Worm (Caenorhabditis elegans): ENCODE measurements around the gene lin-45.

- TF ChIP-seq mep-1 (tag; optimal IDR thresholded peaks at IDR 0.05) (peak; percentile 25), ceh-43 (GFP tag; optimal IDR thresholded peaks at IDR 0.05) (no peak), zip-8 (tag; optimal IDR thresholded peaks at IDR 0.05) (no peak), lin-32 (GFP tag; optimal IDR thresholded peaks at IDR 0.05) (no peak), blmp-1 (tag; optimal IDR thresholded peaks at IDR 0.05) (no peak), unc-62 (GFP tag; optimal IDR thresholded peaks at IDR 0.05) (no peak), nhr-237 (tag; optimal IDR thresholded peaks at IDR 0.05) (peak; percentile 49), hlh-1 (tag; optimal IDR thresholded peaks at IDR 0.05) (no peak)
Measured at ce11 chrIV:6785873-6786272, 37.5 kb upstream of the lin-45 start.
